Worm (Caenorhabditis elegans) whole organism, mixed stage, embryonic: ENCODE data around the gene T03F6.3.
A peak's percentile ranks its signal among the peaks of the same experiment; 100 is the strongest.

ENCODE experiments used
- M03D4.4 ChIP-seq: sonication (generic microtip); optimal IDR thresholded peaks from 2 replicates; lab custom pipeline; 2017; ENCODE audit warnings: mild to moderate bottlenecking, missing genetic modification characterization, missing compliant biosample characterization
- bed-3 ChIP-seq: fragments of 200-800 bp; sonication (Bioruptor generic); optimal IDR thresholded peaks from 3 replicates; lab custom pipeline; 2018; ENCODE audit warnings: mild to moderate bottlenecking, missing genetic modification characterization, moderate library complexity, missing compliant biosample characterization
- blmp-1 ChIP-seq: fragments of 150-350 bp; optimal IDR thresholded peaks from 2 replicates; lab custom pipeline; 2014; ENCODE audit warnings: missing biosample characterization, missing genetic modification characterization
- ceh-39 ChIP-seq: fragments of 150-350 bp; optimal IDR thresholded peaks from 2 replicates; lab custom pipeline; 2014; ENCODE audit warnings: missing biosample characterization, missing genetic modification characterization
- ceh-43 ChIP-seq: fragments of 200-800 bp; sonication (Bioruptor generic); optimal IDR thresholded peaks from 2 replicates; lab custom pipeline; 2018; ENCODE audit warnings: mild to moderate bottlenecking, missing genetic modification characterization, moderate library complexity, missing compliant biosample characterization
- ceh-83 ChIP-seq: fragments of 200-800 bp; sonication (Bioruptor generic); optimal IDR thresholded peaks from 2 replicates; lab custom pipeline; 2018; ENCODE audit warnings: mild to moderate bottlenecking, missing genetic modification characterization, missing compliant biosample characterization
- ces-1 ChIP-seq: fragments of 150-350 bp; optimal IDR thresholded peaks from 2 replicates; lab custom pipeline; 2014; ENCODE audit warnings: missing biosample characterization, missing genetic modification reagents, missing genetic modification characterization
- cnd-1 ChIP-seq: fragments of 200-800 bp; sonication (Bioruptor generic); optimal IDR thresholded peaks from 2 replicates; lab custom pipeline; 2018; ENCODE audit warnings: mild to moderate bottlenecking, missing genetic modification characterization, missing compliant biosample characterization
- elt-1 ChIP-seq: sonication (generic microtip); optimal IDR thresholded peaks from 2 replicates; lab custom pipeline; 2017; ENCODE audit warnings: missing genetic modification characterization, mild to moderate bottlenecking, missing compliant biosample characterization, antibody characterized with exemption, moderate library complexity, borderline replicate concordance; ENCODE audit not compliant: insufficient read depth
- elt-3 ChIP-seq: fragments of 150-350 bp; optimal IDR thresholded peaks from 2 replicates; lab custom pipeline; 2014; ENCODE audit warnings: missing biosample characterization, missing genetic modification characterization
- ham-2 ChIP-seq: fragments of 200-800 bp; sonication (Bioruptor generic); optimal IDR thresholded peaks from 2 replicates; lab custom pipeline; 2018; ENCODE audit warnings: mild to moderate bottlenecking, missing genetic modification characterization, missing compliant biosample characterization
- lin-13 ChIP-seq: fragments of 150-350 bp; optimal IDR thresholded peaks from 2 replicates; lab custom pipeline; 2014; ENCODE audit warnings: missing biosample characterization, missing genetic modification characterization
- lin-32 ChIP-seq: fragments of 200-800 bp; sonication (Bioruptor generic); optimal IDR thresholded peaks from 2 replicates; lab custom pipeline; 2018; ENCODE audit warnings: mild to moderate bottlenecking, missing genetic modification characterization, missing compliant biosample characterization
- lsy-2 ChIP-seq: fragments of 150-350 bp; optimal IDR thresholded peaks from 2 replicates; lab custom pipeline; 2014; ENCODE audit warnings: missing biosample characterization, missing genetic modification characterization
- mab-5 ChIP-seq: fragments of 150-350 bp; optimal IDR thresholded peaks from 2 replicates; lab custom pipeline; 2014; ENCODE audit warnings: missing biosample characterization, missing genetic modification characterization
- mep-1 ChIP-seq: fragments of 150-350 bp; optimal IDR thresholded peaks from 2 replicates; lab custom pipeline; 2017; ENCODE audit warnings: missing biosample characterization, missing genetic modification reagents, missing genetic modification characterization, inconsistent platforms
- mls-2 ChIP-seq: sonication (generic microtip); optimal IDR thresholded peaks from 2 replicates; lab custom pipeline; 2016; ENCODE audit warnings: mild to moderate bottlenecking, missing genetic modification characterization, moderate library complexity, missing compliant biosample characterization
- nhr-12 ChIP-seq: fragments of 150-350 bp; optimal IDR thresholded peaks from 2 replicates; lab custom pipeline; 2014; ENCODE audit warnings: missing biosample characterization, missing genetic modification characterization
- nhr-237 ChIP-seq: fragments of 150-350 bp; optimal IDR thresholded peaks from 2 replicates; lab custom pipeline; 2014; ENCODE audit warnings: missing biosample characterization, missing genetic modification characterization
- nhr-28 ChIP-seq: fragments of 150-350 bp; optimal IDR thresholded peaks from 2 replicates; lab custom pipeline; 2014; ENCODE audit warnings: missing biosample characterization, missing genetic modification characterization
- nhr-76 ChIP-seq: sonication (generic microtip); optimal IDR thresholded peaks from 2 replicates; lab custom pipeline; 2017; ENCODE audit warnings: missing biosample characterization, missing genetic modification characterization
- pha-4 ChIP-seq: fragments of 150-350 bp; optimal IDR thresholded peaks from 2 replicates; lab custom pipeline; 2018; ENCODE audit warnings: missing biosample characterization, missing genetic modification reagents, missing genetic modification characterization
- sem-2 ChIP-seq: fragments of 200-800 bp; sonication (Bioruptor generic); optimal IDR thresholded peaks from 2 replicates; lab custom pipeline; 2018; ENCODE audit warnings: mild to moderate bottlenecking, missing genetic modification characterization, missing compliant biosample characterization
- sptf-1 ChIP-seq: sonication (generic microtip); optimal IDR thresholded peaks from 2 replicates; lab custom pipeline; 2017; ENCODE audit warnings: mild to moderate bottlenecking, missing genetic modification characterization, moderate library complexity, missing compliant biosample characterization
- tbx-8 ChIP-seq: fragments of 200-800 bp; sonication (Bioruptor generic); optimal IDR thresholded peaks from 2 replicates; lab custom pipeline; 2018; ENCODE audit warnings: mild to moderate bottlenecking, missing genetic modification characterization, moderate library complexity, missing compliant biosample characterization
- unc-120 ChIP-seq: sonication (generic microtip); optimal IDR thresholded peaks from 2 replicates; lab custom pipeline; 2017; ENCODE audit warnings: missing genetic modification characterization, missing compliant biosample characterization; ENCODE audit not compliant: poor library complexity, severe bottlenecking
- unc-39 ChIP-seq: fragments of 150-350 bp; optimal IDR thresholded peaks from 2 replicates; lab custom pipeline; 2014; ENCODE audit warnings: missing biosample characterization, missing genetic modification characterization
- unc-62 ChIP-seq: fragments of 150-350 bp; optimal IDR thresholded peaks from 2 replicates; lab custom pipeline; 2014; ENCODE audit warnings: missing biosample characterization, missing genetic modification reagents, missing genetic modification characterization
- zip-8 ChIP-seq: fragments of 150-350 bp; optimal IDR thresholded peaks from 2 replicates; lab custom pipeline; 2014; ENCODE audit warnings: missing biosample characterization, missing genetic modification characterization
- ztf-11 ChIP-seq: fragments of 150-350 bp; optimal IDR thresholded peaks from 2 replicates; lab custom pipeline; 2014; ENCODE audit warnings: missing biosample characterization, missing genetic modification characterization

The T03F6.3 gene

ce11 chrIII:13376304-13376760, 12.9 kb upstream of the T03F6.3 start, which contains the start of gene lis-1:
Gene lis-1, minus strand, starts transcription at chrIII:13376710.
- TF ChIP-seq unc-120 (tag; lab: Kevin White, UChicago) (no peak), sem-2 (GFP tag; lab: Kevin White, UChicago) (no peak), lin-13 (tag; lab: Kevin White, UChicago) (no peak), nhr-76 (tag; lab: Kevin White, UChicago) (no peak), tbx-8 (no peak), zip-8 (no peak), ces-1 (GFP tag; lab: Kevin White, UChicago) (peak; percentile 87), mab-5 (no peak), nhr-28 (tag; lab: Kevin White, UChicago) (no peak)

ce11 chrIII:13377249-13377648, 11.9 kb upstream of the T03F6.3 start:
- no peak for TF ChIP-seq tbx-8
- TF ChIP-seq ceh-43 (GFP tag; lab: Kevin White, UChicago), result no peak
- no peak for TF ChIP-seq sem-2 (GFP tag; lab: Kevin White, UChicago)
- TF ChIP-seq pha-4 (tag; lab: Kevin White, UChicago), result no peak
- TF ChIP-seq unc-39, result no peak
- no peak for TF ChIP-seq lin-32 (GFP tag; lab: Kevin White, UChicago)
- no peak for TF ChIP-seq mep-1 (tag; lab: Kevin White, UChicago)
- no peak for TF ChIP-seq ceh-83 (GFP tag; lab: Kevin White, UChicago)
- TF ChIP-seq cnd-1, result no peak
- TF ChIP-seq lsy-2, result no peak
- no peak for TF ChIP-seq bed-3
- TF ChIP-seq elt-1, result no peak
- TF ChIP-seq nhr-237, result no peak
- TF ChIP-seq unc-120 (tag; lab: Kevin White, UChicago), result no peak
- no peak for TF ChIP-seq ham-2

DNA sequence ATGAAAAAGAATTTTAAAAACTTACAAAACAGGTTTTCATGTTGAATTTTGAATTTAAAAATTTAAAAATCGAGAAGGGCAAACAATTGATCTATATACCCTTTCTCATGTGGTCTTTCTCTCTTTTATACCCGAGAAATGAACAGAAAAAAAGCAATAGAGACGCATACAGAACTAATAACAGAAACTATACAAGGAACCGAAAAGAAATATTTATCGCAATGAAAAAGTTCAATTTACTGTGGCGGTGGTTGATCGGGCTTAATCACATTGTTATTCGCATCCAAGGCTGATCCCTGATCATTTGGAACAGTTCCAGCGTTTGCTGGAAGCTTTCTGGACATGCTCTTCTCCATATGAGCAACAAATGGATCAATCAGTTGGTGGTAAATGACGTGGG, 11.0 kb upstream of the T03F6.3 start, which contains the start of gene T03F6.10:
TSS of gene T03F6.10 (minus strand) at position 101 of the 400 bp plus-strand sequence.
- TF ChIP-seq lin-13 (tag; lab: Kevin White, UChicago), result no peak
- TF ChIP-seq blmp-1 (tag; lab: Kevin White, UChicago), result no peak
- no peak for TF ChIP-seq mep-1 (tag; lab: Kevin White, UChicago)
- TF ChIP-seq bed-3, result no peak
- TF ChIP-seq lin-32 (GFP tag; lab: Kevin White, UChicago), result no peak
- no peak for TF ChIP-seq ceh-43 (GFP tag; lab: Kevin White, UChicago)
- TF ChIP-seq zip-8, result no peak
- no peak for TF ChIP-seq ceh-83 (GFP tag; lab: Kevin White, UChicago)
- TF ChIP-seq ham-2, result no peak
- no peak for TF ChIP-seq mls-2 (tag; lab: Kevin White, UChicago)
- TF ChIP-seq, all 35 proteins: peak for 0

DNA sequence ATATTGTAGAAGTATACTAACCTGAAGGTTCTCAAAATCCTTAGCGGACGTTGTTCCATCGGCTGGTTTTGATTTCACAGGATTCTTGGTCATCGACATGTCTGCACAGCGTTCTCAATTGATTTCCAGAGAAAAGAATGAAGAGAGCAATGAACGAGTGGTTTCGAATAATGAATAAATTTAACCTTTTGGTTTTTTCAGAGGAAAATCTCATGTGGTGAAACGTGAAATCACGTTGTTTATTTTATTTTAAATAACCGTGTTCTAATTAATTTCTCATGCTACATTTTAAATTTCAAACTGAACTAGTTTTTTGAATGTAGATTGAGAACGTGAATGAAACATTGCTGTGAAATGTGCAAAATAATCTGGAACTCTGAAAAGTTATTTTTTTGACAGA, 9.0 kb upstream of the T03F6.3 start, which contains the start of gene T03F6.6:
TSS of gene T03F6.6 (minus strand) at position 101 of the 400 bp plus-strand sequence.
- TF ChIP-seq sptf-1 (tag; lab: Kevin White, UChicago) (no peak), ceh-83 (GFP tag; lab: Kevin White, UChicago) (no peak), ztf-11 (no peak), ceh-39 (no peak), M03D4.4 (no peak), nhr-12 (tag; lab: Kevin White, UChicago) (no peak), nhr-28 (tag; lab: Kevin White, UChicago) (no peak), nhr-237 (no peak), ceh-43 (GFP tag; lab: Kevin White, UChicago) (no peak), ces-1 (GFP tag; lab: Kevin White, UChicago) (no peak), blmp-1 (tag; lab: Kevin White, UChicago) (no peak), ham-2 (no peak), sem-2 (GFP tag; lab: Kevin White, UChicago) (no peak), elt-1 (no peak), zip-8 (no peak), lsy-2 (no peak), nhr-76 (tag; lab: Kevin White, UChicago) (no peak), elt-3 (tag; lab: Kevin White, UChicago) (no peak)
- TF ChIP-seq, all 35 proteins: peak for 0

ce11 chrIII:13380881-13381280, 8.3 kb upstream of the T03F6.3 start:
- TF ChIP-seq elt-3 (tag; lab: Kevin White, UChicago), result no peak
- TF ChIP-seq unc-62 (GFP tag; lab: Kevin White, UChicago), result no peak
- TF ChIP-seq ces-1 (GFP tag; lab: Kevin White, UChicago), result no peak
- no peak for TF ChIP-seq bed-3
